Fruit fly (Drosophila melanogaster) whole organism, adult: ENCODE measurements around the gene CG42693.

ENCODE experiments used
- CG11617 ChIP-seq: fragments of 200-800 bp; sonication (Bioruptor generic); optimal IDR thresholded peaks from 2 replicates; lab custom pipeline; 2017; ENCODE audit warnings: mild to moderate bottlenecking, missing biosample characterization, missing genetic modification reagents, missing genetic modification characterization
- CG12768 ChIP-seq: fragments of 200-800 bp; sonication (Bioruptor generic); optimal IDR thresholded peaks from 2 replicates; lab custom pipeline; 2017; ENCODE audit warnings: missing biosample characterization, missing genetic modification characterization, mild to moderate bottlenecking, moderate library complexity, missing genetic modification reagents
- CG1620 ChIP-seq: fragments of 200-800 bp; sonication (Bioruptor generic); optimal IDR thresholded peaks from 2 replicates; lab custom pipeline; 2016; ENCODE audit warnings: missing biosample characterization, missing genetic modification characterization
- CG5204 ChIP-seq: fragments of 200-800 bp; sonication (Bioruptor generic); optimal IDR thresholded peaks from 2 replicates; lab custom pipeline; 2016; ENCODE audit warnings: missing biosample characterization, missing genetic modification characterization
- Crg-1 ChIP-seq: fragments of 200-800 bp; sonication (Bioruptor generic); optimal IDR thresholded peaks from 2 replicates; lab custom pipeline; 2016; ENCODE audit warnings: missing biosample characterization, missing genetic modification characterization
- Hr96 ChIP-seq: fragments of 200-800 bp; sonication (Bioruptor generic); optimal IDR thresholded peaks from 2 replicates; lab custom pipeline; 2016; ENCODE audit warnings: missing biosample characterization, missing genetic modification characterization
- Mnt ChIP-seq: fragments of 200-800 bp; sonication (Bioruptor generic); optimal IDR thresholded peaks from 2 replicates; lab custom pipeline; 2016; ENCODE audit warnings: missing biosample characterization, mild to moderate bottlenecking, missing genetic modification characterization
- bab1 ChIP-seq: fragments of 200-800 bp; sonication (Bioruptor generic); optimal IDR thresholded peaks from 3 replicates; lab custom pipeline; 2019; ENCODE audit warnings: missing biosample characterization, mild to moderate bottlenecking, missing genetic modification characterization, moderate library complexity
- cic ChIP-seq: fragments of 200-800 bp; sonication (Bioruptor generic); optimal IDR thresholded peaks from 2 replicates; lab custom pipeline; 2017; ENCODE audit warnings: missing biosample characterization, mild to moderate bottlenecking, missing genetic modification characterization, moderate library complexity
- kay ChIP-seq: fragments of 200-800 bp; sonication (Bioruptor generic); peaks from one replicate; lab custom pipeline; 2016; ENCODE audit warnings: missing biosample characterization, missing genetic modification characterization, borderline replicate concordance
- pad ChIP-seq: fragments of 200-800 bp; sonication (Bioruptor generic); optimal IDR thresholded peaks from 3 replicates; lab custom pipeline; 2017; ENCODE audit warnings: missing biosample characterization, missing genetic modification characterization, mild to moderate bottlenecking, moderate library complexity, missing genetic modification reagents
- tj ChIP-seq: fragments of 200-800 bp; sonication (Bioruptor generic); optimal IDR thresholded peaks from 3 replicates; lab custom pipeline; 2017; ENCODE audit warnings: missing biosample characterization, mild to moderate bottlenecking, missing genetic modification characterization, moderate library complexity

DNA sequence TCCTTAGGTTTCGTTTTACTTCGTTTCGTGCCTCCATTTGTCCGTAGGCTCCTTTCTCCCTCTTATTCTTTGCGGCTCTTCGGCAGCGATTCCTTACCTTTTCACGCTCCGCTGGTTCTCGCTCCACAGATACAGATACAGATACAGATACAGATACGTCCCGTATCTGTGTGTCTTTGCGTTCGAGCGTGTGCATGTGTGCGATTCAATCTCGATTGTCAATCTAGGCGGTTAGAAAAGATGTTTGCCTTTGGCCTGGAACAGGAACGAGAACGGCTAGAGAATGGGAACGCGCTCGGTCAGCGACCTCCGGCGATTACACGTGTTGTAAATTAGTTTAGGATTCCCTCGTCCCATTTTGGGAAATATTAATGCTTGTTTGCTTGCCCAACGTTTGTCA lies 17.7 kb downstream of the CG42693 start:
- no peak for TF ChIP-seq CG12768 (GFP tag; lab: Kevin White, UChicago)
- TF ChIP-seq Crg-1 (GFP tag; lab: Kevin White, UChicago): no peak
- TF ChIP-seq Hr96 (GFP tag; lab: Kevin White, UChicago): no peak
- no peak for TF ChIP-seq CG5204 (GFP tag; lab: Kevin White, UChicago)
- TF ChIP-seq Mnt (GFP tag; lab: Kevin White, UChicago): no peak
- TF ChIP-seq cic (GFP tag; lab: Kevin White, UChicago): no peak
- no peak for TF ChIP-seq CG11617
- no peak for TF ChIP-seq tj
- no peak for TF ChIP-seq pad
- TF ChIP-seq kay (GFP tag; lab: Kevin White, UChicago): no peak
- no peak for TF ChIP-seq bab1 (GFP tag; lab: Kevin White, UChicago)
- TF ChIP-seq CG1620 (GFP tag; lab: Kevin White, UChicago): no peak
